Fruit fly (Drosophila melanogaster) whole organism, prepupa: ENCODE data around the gene Dnali1.

ENCODE experiments used
- Blimp-1 ChIP-seq: fragments of 200-800 bp; sonication (Bioruptor generic); optimal IDR thresholded peaks from 3 replicates; lab custom pipeline; 2017; ENCODE audit warnings: missing biosample characterization, missing genetic modification characterization, mild to moderate bottlenecking, moderate library complexity, missing genetic modification reagents
- CG10631 ChIP-seq: fragments of 200-800 bp; sonication (Bioruptor generic); optimal IDR thresholded peaks from 2 replicates; lab custom pipeline; 2016; ENCODE audit warnings: missing biosample characterization, missing genetic modification characterization
- CG10669 ChIP-seq: fragments of 200-800 bp; sonication (Bioruptor generic); optimal IDR thresholded peaks from 3 replicates; lab custom pipeline; 2018; ENCODE audit warnings: missing biosample characterization, mild to moderate bottlenecking, missing genetic modification characterization, moderate library complexity
- CG11762 ChIP-seq: fragments of 200-800 bp; sonication (Bioruptor generic); optimal IDR thresholded peaks from 3 replicates; lab custom pipeline; 2016; ENCODE audit warnings: missing biosample characterization, missing genetic modification characterization; ENCODE audit not compliant: insufficient read depth
- CG11902 ChIP-seq: fragments of 200-800 bp; sonication (Bioruptor generic); optimal IDR thresholded peaks from 3 replicates; lab custom pipeline; 2016; ENCODE audit warnings: missing biosample characterization, missing genetic modification characterization
- CG15336 ChIP-seq: fragments of 200-800 bp; sonication (Bioruptor generic); IDR thresholded peaks from 2 replicates; pipeline ENCODE4 v1.3.6; 2022; ENCODE audit warnings: missing biosample characterization, missing genetic modification characterization
- CG3032 ChIP-seq: fragments of 200-800 bp; optimal IDR thresholded peaks from 2 replicates; lab custom pipeline; 2019; ENCODE audit warnings: missing biosample characterization, mild to moderate bottlenecking, missing genetic modification characterization, moderate library complexity
- CG31627 ChIP-seq: fragments of 200-800 bp; sonication (Bioruptor generic); optimal IDR thresholded peaks from 3 replicates; lab custom pipeline; 2016; ENCODE audit warnings: missing biosample characterization, missing genetic modification characterization
- CG32006 ChIP-seq: fragments of 200-800 bp; sonication (Bioruptor generic); optimal IDR thresholded peaks from 3 replicates; lab custom pipeline; 2017; ENCODE audit warnings: missing biosample characterization, mild to moderate bottlenecking, missing genetic modification characterization
- CG3919 ChIP-seq: fragments of 200-800 bp; sonication (Bioruptor generic); optimal IDR thresholded peaks from 3 replicates; lab custom pipeline; 2016; ENCODE audit warnings: missing biosample characterization, missing genetic modification characterization
- CG4318 ChIP-seq: fragments of 200-800 bp; sonication (Bioruptor generic); optimal IDR thresholded peaks from 3 replicates; lab custom pipeline; 2017; ENCODE audit warnings: missing biosample characterization, mild to moderate bottlenecking, missing genetic modification characterization
- CG6276 ChIP-seq: fragments of 200-800 bp; sonication (Bioruptor generic); optimal IDR thresholded peaks from 2 replicates; lab custom pipeline; 2017; ENCODE audit warnings: missing biosample characterization, mild to moderate bottlenecking, missing genetic modification characterization
- CG6792 ChIP-seq: fragments of 200-800 bp; sonication (Bioruptor generic); optimal IDR thresholded peaks from 3 replicates; lab custom pipeline; 2016; ENCODE audit warnings: missing biosample characterization, missing genetic modification characterization
- CG6808 ChIP-seq: fragments of 200-800 bp; sonication (Bioruptor generic); optimal IDR thresholded peaks from 3 replicates; lab custom pipeline; 2017; ENCODE audit warnings: missing biosample characterization, missing genetic modification characterization, mild to moderate bottlenecking, moderate library complexity, missing genetic modification reagents
- CG7368 ChIP-seq: fragments of 200-800 bp; sonication (Bioruptor generic); optimal IDR thresholded peaks from 3 replicates; lab custom pipeline; 2016; ENCODE audit warnings: missing biosample characterization, missing genetic modification characterization
- CG8119 ChIP-seq: fragments of 200-800 bp; sonication (Bioruptor generic); IDR thresholded peaks from 3 replicates; pipeline ENCODE4 v1.3.6; 2022; ENCODE audit warnings: missing biosample characterization, missing genetic modification characterization
- CG8319 ChIP-seq: fragments of 200-800 bp; sonication (Bioruptor generic); optimal IDR thresholded peaks from 3 replicates; lab custom pipeline; 2016; ENCODE audit warnings: missing biosample characterization, missing genetic modification characterization
- CG8632 ChIP-seq: fragments of 200-800 bp; sonication (Bioruptor generic); optimal IDR thresholded peaks from 3 replicates; lab custom pipeline; 2016; ENCODE audit warnings: missing biosample characterization, missing genetic modification characterization
- CG9139 ChIP-seq: fragments of 200-800 bp; sonication (Bioruptor generic); optimal IDR thresholded peaks from 3 replicates; lab custom pipeline; 2017; ENCODE audit warnings: missing biosample characterization, mild to moderate bottlenecking, missing genetic modification characterization
- Eip75B ChIP-seq: fragments of 200-800 bp; sonication (Bioruptor generic); optimal IDR thresholded peaks from 3 replicates; lab custom pipeline; 2016; ENCODE audit warnings: missing biosample characterization, missing genetic modification characterization
- Eip78C ChIP-seq: fragments of 200-800 bp; sonication (Bioruptor generic); peaks from one replicate; lab custom pipeline; 2016; ENCODE audit warnings: missing biosample characterization, missing genetic modification characterization
- Eip93F ChIP-seq: fragments of 200-800 bp; sonication (Bioruptor generic); optimal IDR thresholded peaks from 2 replicates; lab custom pipeline; 2016; ENCODE audit warnings: missing biosample characterization, mild to moderate bottlenecking, missing genetic modification characterization
- Ets96B ChIP-seq: fragments of 200-800 bp; optimal IDR thresholded peaks from 2 replicates; lab custom pipeline; 2019; ENCODE audit warnings: missing biosample characterization, mild to moderate bottlenecking, missing genetic modification characterization, moderate library complexity
- Gug ChIP-seq: fragments of 200-800 bp; sonication (Bioruptor generic); IDR thresholded peaks from 2 replicates; pipeline ENCODE4 v1.3.6; 2022; ENCODE audit warnings: missing biosample characterization, missing genetic modification characterization
- Hr38 ChIP-seq: sonication (Bioruptor generic); optimal IDR thresholded peaks from 2 replicates; lab custom pipeline; 2016; ENCODE audit warnings: missing biosample characterization, missing genetic modification characterization
- Hr39 ChIP-seq: fragments of 200-800 bp; sonication (Bioruptor generic); optimal IDR thresholded peaks from 2 replicates; lab custom pipeline; 2016; ENCODE audit warnings: missing biosample characterization, missing genetic modification characterization
- Hr4 ChIP-seq: fragments of 200-800 bp; sonication (Bioruptor generic); optimal IDR thresholded peaks from 3 replicates; lab custom pipeline; 2016; ENCODE audit warnings: missing biosample characterization, missing genetic modification characterization
- Lpt ChIP-seq: fragments of 200-800 bp; sonication (Bioruptor generic); optimal IDR thresholded peaks from 3 replicates; lab custom pipeline; 2016; ENCODE audit warnings: missing biosample characterization, missing genetic modification characterization
- Met ChIP-seq: fragments of 200-800 bp; sonication (Bioruptor generic); optimal IDR thresholded peaks from 3 replicates; lab custom pipeline; 2016; ENCODE audit warnings: missing biosample characterization, missing genetic modification characterization
- Smox ChIP-seq: fragments of 200-800 bp; sonication (Bioruptor generic); optimal IDR thresholded peaks from 3 replicates; lab custom pipeline; 2016; ENCODE audit warnings: missing biosample characterization, missing genetic modification characterization
- Sox102F ChIP-seq: fragments of 200-800 bp; sonication (Bioruptor generic); optimal IDR thresholded peaks from 2 replicates; lab custom pipeline; 2016; ENCODE audit warnings: missing biosample characterization, mild to moderate bottlenecking, missing genetic modification characterization
- Sox14 ChIP-seq: fragments of 200-800 bp; sonication (Bioruptor generic); optimal IDR thresholded peaks from 3 replicates; lab custom pipeline; 2016; ENCODE audit warnings: missing biosample characterization, missing genetic modification characterization
- Sox15 ChIP-seq: fragments of 200-800 bp; sonication (Bioruptor generic); optimal IDR thresholded peaks from 3 replicates; lab custom pipeline; 2016; ENCODE audit warnings: missing biosample characterization, missing genetic modification characterization
- achi ChIP-seq: fragments of 200-800 bp; sonication (Bioruptor generic); optimal IDR thresholded peaks from 3 replicates; lab custom pipeline; 2016; ENCODE audit warnings: missing biosample characterization, missing genetic modification characterization
- acj6 ChIP-seq: fragments of 200-800 bp; sonication (Bioruptor generic); optimal IDR thresholded peaks from 3 replicates; lab custom pipeline; 2016; ENCODE audit warnings: missing biosample characterization, missing genetic modification characterization
- dac ChIP-seq: fragments of 200-800 bp; sonication (Bioruptor generic); optimal IDR thresholded peaks from 2 replicates; lab custom pipeline; 2017; ENCODE audit warnings: missing biosample characterization, mild to moderate bottlenecking, missing genetic modification characterization
- dsx ChIP-seq: fragments of 200-800 bp; optimal IDR thresholded peaks from 3 replicates; lab custom pipeline; 2019; ENCODE audit warnings: missing biosample characterization, mild to moderate bottlenecking, missing genetic modification characterization, moderate library complexity; ENCODE audit not compliant: poor library complexity, severe bottlenecking
- eg ChIP-seq: fragments of 200-800 bp; sonication (Bioruptor generic); IDR thresholded peaks from 3 replicates; pipeline ENCODE4 v1.3.6; 2022; ENCODE audit warnings: missing biosample characterization, missing genetic modification characterization
- esn ChIP-seq: fragments of 200-800 bp; sonication (Bioruptor generic); optimal IDR thresholded peaks from 2 replicates; lab custom pipeline; 2016; ENCODE audit warnings: missing biosample characterization, mild to moderate bottlenecking, missing genetic modification characterization, moderate library complexity
- fd59A ChIP-seq: fragments of 200-800 bp; sonication (Bioruptor generic); optimal IDR thresholded peaks from 2 replicates; lab custom pipeline; 2017; ENCODE audit warnings: missing biosample characterization, mild to moderate bottlenecking, missing genetic modification characterization, missing genetic modification reagents
- fkh ChIP-seq: fragments of 200-800 bp; sonication (Bioruptor generic); optimal IDR thresholded peaks from 3 replicates; lab custom pipeline; 2017; ENCODE audit warnings: missing biosample characterization, mild to moderate bottlenecking, missing genetic modification characterization, moderate library complexity
- lz ChIP-seq: fragments of 200-800 bp; sonication (Bioruptor generic); optimal IDR thresholded peaks from 3 replicates; lab custom pipeline; 2016; ENCODE audit warnings: missing biosample characterization, missing genetic modification characterization
- net ChIP-seq: fragments of 200-800 bp; sonication (Bioruptor generic); optimal IDR thresholded peaks from 3 replicates; lab custom pipeline; 2016; ENCODE audit warnings: missing biosample characterization, missing genetic modification characterization
- pdm3 ChIP-seq: fragments of 200-800 bp; sonication (Bioruptor generic); optimal IDR thresholded peaks from 3 replicates; lab custom pipeline; 2016; ENCODE audit warnings: missing biosample characterization, missing genetic modification characterization
- spab ChIP-seq: fragments of 200-800 bp; sonication (Bioruptor generic); optimal IDR thresholded peaks from 2 replicates; lab custom pipeline; 2017; ENCODE audit warnings: missing biosample characterization, mild to moderate bottlenecking, missing genetic modification characterization, missing genetic modification reagents
- ss ChIP-seq, 2 experiments: fragments of 200-800 bp; sonication (Bioruptor generic); optimal IDR thresholded peaks; 2 replicates in 1 of 2; 3 replicates in 1 of 2; lab custom pipeline; 2017 to 2018; ENCODE audit warnings: mild to moderate bottlenecking in 2 of 2, missing biosample characterization in 2 of 2, missing genetic modification characterization in 2 of 2, moderate library complexity in 1 of 2
- svp ChIP-seq: fragments of 200-800 bp; sonication (Bioruptor generic); peaks from one replicate; lab custom pipeline; 2016; ENCODE audit warnings: missing biosample characterization, missing genetic modification characterization
- topi ChIP-seq: fragments of 200-800 bp; sonication (Bioruptor generic); optimal IDR thresholded peaks from 3 replicates; lab custom pipeline; 2016; ENCODE audit warnings: missing biosample characterization, missing genetic modification characterization
- vri ChIP-seq: fragments of 200-800 bp; sonication (Bioruptor generic); optimal IDR thresholded peaks from 3 replicates; lab custom pipeline; 2016; ENCODE audit warnings: missing biosample characterization, mild to moderate bottlenecking, missing genetic modification characterization

Dnali1 gene

DNA sequence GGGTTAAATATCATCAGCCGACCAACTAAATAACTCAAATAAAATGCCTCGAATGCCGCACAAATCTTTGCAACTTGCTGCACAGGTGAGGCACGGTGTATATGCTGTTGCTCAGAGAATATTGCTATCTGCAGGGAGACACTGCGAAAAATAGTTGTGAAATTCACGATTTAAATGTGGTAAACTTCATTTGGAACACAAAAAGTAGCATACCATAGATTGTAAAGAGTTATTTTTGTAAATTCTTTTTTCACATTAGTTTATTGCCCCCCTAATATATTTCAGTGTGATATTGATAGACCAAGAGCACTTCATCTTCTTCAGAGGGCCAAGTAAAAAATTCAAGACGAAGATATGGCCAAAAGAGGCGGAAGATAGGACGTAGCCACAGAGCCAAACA is 27.5 kb upstream of the Dnali1 start (continued):
- TF ChIP-seq net (GFP tag; lab: Kevin White, UChicago) (peak; percentile 70), dsx (GFP tag; lab: Kevin White, UChicago) (peak; percentile 88), CG6276 (peak; percentile 69), CG31627 (GFP tag; lab: Kevin White, UChicago) (peak; percentile 42), svp (peak; percentile 89), Sox102F (peak; percentile 49), topi (GFP tag; lab: Kevin White, UChicago) (peak; percentile 65), CG8319 (GFP tag; lab: Kevin White, UChicago) (peak; percentile 57), CG6808 (peak; percentile 82), fd59A (GFP tag; lab: Kevin White, UChicago) (peak; percentile 84), Lpt (GFP tag; lab: Kevin White, UChicago) (peak; percentile 80), fkh (no peak), CG3919 (GFP tag; lab: Kevin White, UChicago) (peak; percentile 86), Sox14 (GFP tag; lab: Kevin White, UChicago) (peak; percentile 82), Ets96B (tag; lab: Kevin White, UChicago) (peak; percentile 86), Hr4 (GFP tag; lab: Kevin White, UChicago) (peak; percentile 68), vri (peak; percentile 12), Eip75B (GFP tag; lab: Kevin White, UChicago) (peak; percentile 81), ss (GFP tag; optimal IDR thresholded peaks at IDR 0.05; lab: Kevin White, UChicago) (peak; percentile 83), CG4318 (GFP tag; lab: Kevin White, UChicago) (peak; percentile 63), CG10631 (GFP tag; lab: Kevin White, UChicago) (peak; percentile 88), CG8632 (peak; percentile 57), CG6792 (GFP tag; lab: Kevin White, UChicago) (peak; percentile 67), CG9139 (GFP tag; lab: Kevin White, UChicago) (peak; percentile 60), CG32006 (peak; percentile 82), CG15336 (GFP tag; lab: Robert Waterston, UW) (peak; percentile 83), CG11902 (GFP tag; lab: Kevin White, UChicago) (peak; percentile 20), achi (GFP tag; lab: Kevin White, UChicago) (peak; percentile 84), CG7368 (peak; percentile 53), Eip78C (GFP tag; lab: Kevin White, UChicago) (peak; percentile 94), esn (peak; percentile 60), Blimp-1 (GFP tag; lab: Kevin White, UChicago) (no peak), Hr39 (GFP tag; lab: Kevin White, UChicago) (peak; percentile 61), Eip93F (GFP tag; lab: Kevin White, UChicago) (no peak)

dm6 chr3R:11902893-11903292 is 9.8 kb upstream of the Dnali1 start:
- TF ChIP-seq CG7368: no peak
- TF ChIP-seq svp: peak; percentile 49
- peak; percentile 13 for TF ChIP-seq topi (GFP tag; lab: Kevin White, UChicago)
- TF ChIP-seq dsx (GFP tag; lab: Kevin White, UChicago): no peak
- no peak for TF ChIP-seq Hr38 (GFP tag; lab: Kevin White, UChicago)
- no peak for TF ChIP-seq CG11762 (GFP tag; lab: Kevin White, UChicago)
- no peak for TF ChIP-seq achi (GFP tag; lab: Kevin White, UChicago)
- TF ChIP-seq Ets96B (tag; lab: Kevin White, UChicago): no peak
- TF ChIP-seq pdm3 (GFP tag; lab: Kevin White, UChicago): no peak
- TF ChIP-seq dac (GFP tag; lab: Kevin White, UChicago): no peak
- TF ChIP-seq Eip75B (GFP tag; lab: Kevin White, UChicago): no peak
- no peak for TF ChIP-seq Smox
- no peak for TF ChIP-seq CG11902 (GFP tag; lab: Kevin White, UChicago)
- no peak for TF ChIP-seq CG3032
- peak; percentile 30 for TF ChIP-seq Sox102F
- no peak for TF ChIP-seq Eip78C (GFP tag; lab: Kevin White, UChicago)
- TF ChIP-seq lz (GFP tag; lab: Kevin White, UChicago): peak; percentile 6
- TF ChIP-seq Sox15 (GFP tag; lab: Kevin White, UChicago): no peak
- TF ChIP-seq CG3919 (GFP tag; lab: Kevin White, UChicago): no peak
- TF ChIP-seq spab (GFP tag; lab: Kevin White, UChicago): no peak
- no peak for TF ChIP-seq CG6276
- TF ChIP-seq CG9139 (GFP tag; lab: Kevin White, UChicago): no peak
- TF ChIP-seq CG8119: no peak
- TF ChIP-seq acj6 (GFP tag; lab: Kevin White, UChicago): no peak
- no peak for TF ChIP-seq Eip93F (GFP tag; lab: Kevin White, UChicago)
- peak; percentile 28 for TF ChIP-seq CG31627 (GFP tag; lab: Kevin White, UChicago)
- no peak for TF ChIP-seq CG10669 (GFP tag; lab: Kevin White, UChicago)
- no peak for TF ChIP-seq eg (GFP tag; lab: Robert Waterston, UW)
- TF ChIP-seq Gug: no peak
- no peak for TF ChIP-seq net (GFP tag; lab: Kevin White, UChicago)
- TF ChIP-seq Met (GFP tag; lab: Kevin White, UChicago): peak; percentile 44
